Fruit fly (Drosophila melanogaster) whole organism, pupa: ENCODE data around the gene Hk.

Experiments
- CG10348 ChIP-seq: fragments of 200-800 bp; sonication (Bioruptor generic); IDR thresholded peaks from 2 replicates; pipeline ENCODE4 v1.3.6; 2022; ENCODE audit warnings: missing biosample characterization, missing genetic modification characterization
- CG12605 ChIP-seq: fragments of 200-800 bp; sonication (Bioruptor generic); IDR thresholded peaks from 2 replicates; pipeline ENCODE4 v1.3.6; 2022; ENCODE audit warnings: missing biosample characterization, missing genetic modification characterization
- CG13204 ChIP-seq: fragments of 200-800 bp; sonication (Bioruptor generic); optimal IDR thresholded peaks from 2 replicates; lab custom pipeline; 2018; ENCODE audit warnings: missing biosample characterization, mild to moderate bottlenecking, missing genetic modification characterization, moderate library complexity
- CG14655 ChIP-seq: fragments of 200-800 bp; sonication (Bioruptor generic); optimal IDR thresholded peaks from 3 replicates; lab custom pipeline; 2017; ENCODE audit warnings: mild to moderate bottlenecking, missing biosample characterization, missing genetic modification reagents, missing genetic modification characterization
- CG15710 ChIP-seq: fragments of 200-800 bp; sonication (Bioruptor generic); optimal IDR thresholded peaks from 2 replicates; lab custom pipeline; 2018; ENCODE audit warnings: missing biosample characterization, mild to moderate bottlenecking, missing genetic modification characterization, moderate library complexity
- CG17806 ChIP-seq: fragments of 200-800 bp; sonication (Bioruptor generic); optimal IDR thresholded peaks from 2 replicates; lab custom pipeline; 2018; ENCODE audit warnings: missing biosample characterization, mild to moderate bottlenecking, missing genetic modification characterization, moderate library complexity
- CG32121 ChIP-seq: fragments of 200-800 bp; sonication (Bioruptor generic); IDR thresholded peaks from 2 replicates; pipeline ENCODE4 v1.3.6; 2022; ENCODE audit warnings: missing biosample characterization, missing genetic modification characterization
- CG34367 ChIP-seq: fragments of 200-800 bp; sonication (Bioruptor generic); optimal IDR thresholded peaks from 2 replicates; lab custom pipeline; 2018; ENCODE audit warnings: missing biosample characterization, mild to moderate bottlenecking, missing genetic modification characterization
- CG4496 ChIP-seq: fragments of 200-800 bp; sonication (Bioruptor generic); IDR thresholded peaks from 3 replicates; pipeline ENCODE4 v1.3.6; 2022; ENCODE audit warnings: missing biosample characterization, missing genetic modification characterization
- CG8159 ChIP-seq: fragments of 200-800 bp; sonication (Bioruptor generic); optimal IDR thresholded peaks from 3 replicates; lab custom pipeline; 2018; ENCODE audit warnings: missing biosample characterization, mild to moderate bottlenecking, missing genetic modification characterization, moderate library complexity
- CG8301 ChIP-seq: fragments of 200-800 bp; sonication (Bioruptor generic); optimal IDR thresholded peaks from 2 replicates; lab custom pipeline; 2018; ENCODE audit warnings: missing biosample characterization, mild to moderate bottlenecking, missing genetic modification characterization
- CG9948 ChIP-seq: fragments of 200-800 bp; sonication (Bioruptor generic); optimal IDR thresholded peaks from 2 replicates; lab custom pipeline; 2018; ENCODE audit warnings: missing biosample characterization, mild to moderate bottlenecking, missing genetic modification characterization, moderate library complexity
- D1 ChIP-seq: fragments of 200-800 bp; sonication (Bioruptor generic); optimal IDR thresholded peaks from 2 replicates; lab custom pipeline; 2018; ENCODE audit warnings: missing biosample characterization, mild to moderate bottlenecking, missing genetic modification characterization, moderate library complexity
- EcR ChIP-seq: fragments of 200-800 bp; sonication (Bioruptor generic); optimal IDR thresholded peaks from 3 replicates; lab custom pipeline; 2019; ENCODE audit warnings: missing biosample characterization, missing genetic modification characterization, mild to moderate bottlenecking, moderate library complexity, missing genetic modification reagents
- Ets98B ChIP-seq: fragments of 200-800 bp; sonication (Bioruptor generic); IDR thresholded peaks from 2 replicates; pipeline ENCODE4 v1.3.6; 2022; ENCODE audit warnings: missing biosample characterization, missing genetic modification characterization
- Pif1A ChIP-seq: fragments of 200-800 bp; sonication (Bioruptor generic); optimal IDR thresholded peaks from 3 replicates; lab custom pipeline; 2016; ENCODE audit warnings: missing biosample characterization, missing genetic modification characterization
- Pif1B ChIP-seq: fragments of 200-800 bp; sonication (Bioruptor generic); optimal IDR thresholded peaks from 3 replicates; lab custom pipeline; 2016; ENCODE audit warnings: missing biosample characterization, missing genetic modification characterization
- Snoo ChIP-seq: fragments of 200-800 bp; sonication (Bioruptor generic); optimal IDR thresholded peaks from 3 replicates; lab custom pipeline; 2017; ENCODE audit warnings: missing biosample characterization, mild to moderate bottlenecking, missing genetic modification characterization, inconsistent platforms
- fd96Ca ChIP-seq: fragments of 200-800 bp; sonication (Bioruptor generic); IDR thresholded peaks from 3 replicates; pipeline ENCODE4 v1.3.6; 2022; ENCODE audit warnings: missing biosample characterization, missing genetic modification characterization
- gl ChIP-seq: fragments of 200-800 bp; sonication (Bioruptor generic); optimal IDR thresholded peaks from 2 replicates; lab custom pipeline; 2018; ENCODE audit warnings: missing biosample characterization, mild to moderate bottlenecking, missing genetic modification characterization
- rn ChIP-seq: fragments of 200-800 bp; sonication (Bioruptor generic); IDR thresholded peaks from 2 replicates; pipeline ENCODE4 v1.3.6; 2022; ENCODE audit warnings: missing biosample characterization, missing genetic modification characterization

Hk gene

DNA sequence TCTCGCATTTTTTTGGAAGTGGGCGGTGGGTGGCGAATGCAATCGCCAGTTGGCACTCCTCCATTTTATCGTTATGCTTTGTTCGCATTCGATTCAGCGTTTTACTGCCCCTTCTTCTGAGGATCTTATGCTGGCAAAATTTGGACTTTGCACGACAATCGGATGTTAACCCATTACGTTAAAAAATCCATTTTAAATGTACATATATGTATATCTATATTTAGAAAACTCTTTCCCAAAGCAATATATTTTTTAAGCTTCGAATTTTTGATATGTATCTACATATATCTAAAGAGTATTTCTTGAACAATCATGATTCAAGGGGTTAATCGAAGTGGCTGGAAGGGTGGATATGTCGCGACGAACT is 2.7 kb upstream of the Hk start:
- TF ChIP-seq Ets98B = no peak
- TF ChIP-seq rn (GFP tag; lab: Robert Waterston, UW) = no peak
- peak; percentile 53 for TF ChIP-seq CG9948 (tag; lab: Kevin White, UChicago)
- no peak for TF ChIP-seq fd96Ca (GFP tag; lab: Robert Waterston, UW)
- peak; percentile 6 for TF ChIP-seq Pif1B (GFP tag; lab: Kevin White, UChicago)
- peak; percentile 53 for TF ChIP-seq CG34367 (tag; lab: Kevin White, UChicago)
- TF ChIP-seq CG32121 (GFP tag; lab: Robert Waterston, UW) = no peak
- peak; percentile 45 for TF ChIP-seq gl (tag; lab: Kevin White, UChicago)
- TF ChIP-seq EcR (GFP tag; lab: Kevin White, UChicago) = peak; percentile 88
- no peak for TF ChIP-seq CG10348 (GFP tag; lab: Robert Waterston, UW)
- peak; percentile 13 for TF ChIP-seq Pif1A (GFP tag; lab: Kevin White, UChicago)
- TF ChIP-seq D1 (tag; lab: Kevin White, UChicago) = peak; percentile 74
- no peak; the same call in 2 of the 3 replicates for TF ChIP-seq CG4496 (GFP tag; lab: Robert Waterston, UW)
- peak; percentile 61 for TF ChIP-seq Snoo (tag; lab: Kevin White, UChicago)
- peak; percentile 71 for TF ChIP-seq CG8159 (tag; lab: Kevin White, UChicago)
- peak; percentile 63 for TF ChIP-seq CG15710 (tag; lab: Kevin White, UChicago)
- peak; percentile 51 for TF ChIP-seq CG8301 (tag; lab: Kevin White, UChicago)
- peak; percentile 65 for TF ChIP-seq CG14655 (GFP tag; lab: Kevin White, UChicago)
- TF ChIP-seq CG12605 = peak; percentile 5
- peak; percentile 49 for TF ChIP-seq CG17806 (tag; lab: Kevin White, UChicago)
- TF ChIP-seq CG13204 (GFP tag; lab: Kevin White, UChicago) = peak; percentile 59

- peak; percentile 90 for TF ChIP-seq CG12605
- TF ChIP-seq CG13204 (GFP tag; lab: Kevin White, UChicago) = peak; percentile 51
- TF ChIP-seq D1 (tag; lab: Kevin White, UChicago) = no peak
- peak; percentile 96 for TF ChIP-seq rn (GFP tag; lab: Robert Waterston, UW)
- TF ChIP-seq CG9948 (tag; lab: Kevin White, UChicago) = peak; percentile 80
- TF ChIP-seq CG10348 (GFP tag; lab: Robert Waterston, UW) = peak; percentile 91
- peak; percentile 83 for TF ChIP-seq CG34367 (tag; lab: Kevin White, UChicago)
- TF ChIP-seq CG32121 (GFP tag; lab: Robert Waterston, UW) = peak; percentile 98
- peak; percentile 42 for TF ChIP-seq EcR (GFP tag; lab: Kevin White, UChicago)
- TF ChIP-seq CG4496 (GFP tag; lab: Robert Waterston, UW) = peak; percentile 99
- peak; percentile 52 for TF ChIP-seq gl (tag; lab: Kevin White, UChicago)
- TF ChIP-seq Pif1B (GFP tag; lab: Kevin White, UChicago) = peak; percentile 91
- peak; percentile 82 for TF ChIP-seq CG15710 (tag; lab: Kevin White, UChicago)
- peak; percentile 90 for TF ChIP-seq CG8301 (tag; lab: Kevin White, UChicago)
- peak; percentile 93 for TF ChIP-seq CG14655 (GFP tag; lab: Kevin White, UChicago)
- peak; percentile 94 for TF ChIP-seq Snoo (tag; lab: Kevin White, UChicago)
- TF ChIP-seq Ets98B = peak; percentile 98
- peak; percentile 99 for TF ChIP-seq fd96Ca (GFP tag; lab: Robert Waterston, UW)
- peak; percentile 86 for TF ChIP-seq CG17806 (tag; lab: Kevin White, UChicago)
- TF ChIP-seq CG8159 (tag; lab: Kevin White, UChicago) = peak; percentile 82
- TF ChIP-seq Pif1A (GFP tag; lab: Kevin White, UChicago) = peak; percentile 95
Observed at dm6 chrX:10265213-10266017, 2.1 kb upstream of the Hk start, which contains the start of gene CG12643. TSS of gene CG12643 (minus strand) at chrX:10265263.

dm6 chrX:10263957-10264248 is 618 bp upstream of the Hk start:
- TF ChIP-seq gl (tag; lab: Kevin White, UChicago) = no peak
- peak; percentile 14 for TF ChIP-seq EcR (GFP tag; lab: Kevin White, UChicago)

- no peak for TF ChIP-seq CG4496 (GFP tag; lab: Robert Waterston, UW)
- no peak for TF ChIP-seq CG32121 (GFP tag; lab: Robert Waterston, UW)
- TF ChIP-seq Pif1A (GFP tag; lab: Kevin White, UChicago) = no peak
- TF ChIP-seq CG12605 = no peak
- no peak for TF ChIP-seq D1 (tag; lab: Kevin White, UChicago)
- no peak for TF ChIP-seq CG15710 (tag; lab: Kevin White, UChicago)
- no peak for TF ChIP-seq CG17806 (tag; lab: Kevin White, UChicago)
- TF ChIP-seq Pif1B (GFP tag; lab: Kevin White, UChicago) = no peak
- TF ChIP-seq rn (GFP tag; lab: Robert Waterston, UW) = no peak
- no peak for TF ChIP-seq CG34367 (tag; lab: Kevin White, UChicago)
- no peak for TF ChIP-seq Ets98B
- no peak for TF ChIP-seq Snoo (tag; lab: Kevin White, UChicago)
- TF ChIP-seq CG13204 (GFP tag; lab: Kevin White, UChicago) = no peak
- no peak for TF ChIP-seq CG9948 (tag; lab: Kevin White, UChicago)
- no peak for TF ChIP-seq EcR (GFP tag; lab: Kevin White, UChicago)
- TF ChIP-seq fd96Ca (GFP tag; lab: Robert Waterston, UW) = no peak
- TF ChIP-seq CG10348 (GFP tag; lab: Robert Waterston, UW) = no peak
- no peak for TF ChIP-seq gl (tag; lab: Kevin White, UChicago)
- TF ChIP-seq CG14655 (GFP tag; lab: Kevin White, UChicago) = no peak
- no peak for TF ChIP-seq CG8159 (tag; lab: Kevin White, UChicago)
Observed at dm6 chrX:10261172-10261571, 2.1 kb downstream of the Hk start.

DNA sequence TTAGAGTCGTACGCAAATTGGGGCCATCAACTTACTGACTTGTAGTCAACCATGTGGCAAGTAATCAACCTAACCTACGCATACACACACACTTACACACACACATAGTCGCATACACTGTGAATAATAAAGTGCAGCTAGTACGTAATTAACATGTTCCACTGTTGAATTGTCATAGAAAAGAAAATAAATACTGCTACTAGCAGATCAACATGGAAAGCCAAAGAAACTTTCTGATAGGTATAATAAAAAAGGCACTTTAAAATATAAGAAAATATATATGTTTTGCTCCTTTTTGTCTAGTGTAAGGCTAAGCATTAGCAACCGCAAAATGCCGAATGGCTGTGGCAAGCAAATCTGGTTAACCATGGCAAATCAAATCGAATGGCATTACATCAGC is 3.8 kb downstream of the Hk start:
- TF ChIP-seq CG14655 (GFP tag; lab: Kevin White, UChicago) (no peak), CG15710 (tag; lab: Kevin White, UChicago) (no peak), CG10348 (GFP tag; lab: Robert Waterston, UW) (no peak), Ets98B (no peak), Pif1B (GFP tag; lab: Kevin White, UChicago) (no peak), Pif1A (GFP tag; lab: Kevin White, UChicago) (no peak), CG8301 (tag; lab: Kevin White, UChicago) (no peak), fd96Ca (GFP tag; lab: Robert Waterston, UW) (no peak), CG12605 (no peak), CG8159 (tag; lab: Kevin White, UChicago) (no peak), CG32121 (GFP tag; lab: Robert Waterston, UW) (no peak)
